Worm (Caenorhabditis elegans): ENCODE results near the gene cfap-20.

DNA sequence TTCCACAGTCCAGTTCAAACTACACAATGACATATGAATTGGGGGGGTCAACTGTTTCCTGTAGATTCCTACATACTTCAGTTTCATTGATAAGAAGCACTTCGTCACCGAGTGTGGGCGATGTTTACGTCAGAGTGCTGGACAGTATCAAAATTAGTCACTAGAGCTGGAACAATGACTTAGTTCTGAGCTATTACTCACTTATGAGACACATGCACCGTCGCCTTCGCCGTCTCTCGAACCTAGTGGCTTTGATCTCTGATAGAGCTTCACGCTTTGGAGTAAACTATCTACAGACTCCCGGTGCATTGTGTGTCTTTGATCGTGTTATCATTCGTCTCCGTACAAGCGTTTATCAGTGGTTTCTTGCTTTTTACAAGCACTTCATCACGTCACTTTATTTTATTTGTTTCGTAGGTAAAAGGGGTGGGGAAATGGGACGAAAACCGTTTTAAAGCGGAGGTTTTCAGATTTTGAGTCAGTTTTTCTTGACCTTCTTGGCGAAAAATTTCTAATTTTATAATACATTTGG is 34.1 kb upstream of the cfap-20 start:
- TF ChIP-seq ceh-82 (tag; optimal IDR thresholded peaks at IDR 0.05) (no peak), fkh-10 (GFP tag; optimal IDR thresholded peaks at IDR 0.05) (no peak), zag-1 (tag; optimal IDR thresholded peaks at IDR 0.05) (no peak)
